Worm (Caenorhabditis elegans) whole organism, dauer: Measurements from ENCODE around the gene C46A5.6.

Source experiments
- unc-62 ChIP-seq: sonication (generic microtip); optimal IDR thresholded peaks from 2 replicates; lab custom pipeline; 2017; ENCODE audit warnings: missing biosample characterization, missing genetic modification reagents, missing genetic modification characterization

Gene C46A5.6

ce11 chrIV:7763748-7764147 is at the start of gene C46A5.6, which contains the start of gene C46A5.1:
Gene C46A5.6, minus strand, starts transcription at chrIV:7763848.
Gene C46A5.1, plus strand, starts transcription at chrIV:7763931.
- no peak for TF ChIP-seq unc-62

DNA sequence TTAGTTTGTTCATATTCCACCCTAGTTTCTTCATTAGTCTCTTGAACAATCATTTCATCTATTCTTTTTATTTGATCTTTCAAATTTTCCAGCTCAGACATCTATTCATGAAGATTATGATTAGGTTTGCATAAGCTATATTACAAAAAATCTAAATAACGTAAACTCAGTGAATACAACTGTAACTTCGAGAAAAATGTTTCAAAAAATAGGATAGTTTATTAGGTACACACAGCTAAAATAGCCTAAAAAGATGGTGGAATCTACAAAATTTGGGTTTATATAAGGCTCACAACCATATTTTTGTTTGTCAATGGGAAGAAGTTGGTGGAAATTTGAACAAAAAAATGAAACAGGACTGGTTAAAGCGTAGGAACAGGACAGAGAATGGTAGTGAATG is 49.1 kb upstream of the C46A5.6 start, which contains the start of gene zgpa-1:
TSS of gene zgpa-1 (minus strand) at position 101 of the 400 bp plus-strand sequence.
- no peak for TF ChIP-seq unc-62

ce11 chrIV:7808583-7808982 is 44.9 kb upstream of the C46A5.6 start, which contains the start of gene C33H5.1:
Gene C33H5.1, plus strand, starts transcription at chrIV:7808912.
- TF ChIP-seq unc-62 = no peak

DNA sequence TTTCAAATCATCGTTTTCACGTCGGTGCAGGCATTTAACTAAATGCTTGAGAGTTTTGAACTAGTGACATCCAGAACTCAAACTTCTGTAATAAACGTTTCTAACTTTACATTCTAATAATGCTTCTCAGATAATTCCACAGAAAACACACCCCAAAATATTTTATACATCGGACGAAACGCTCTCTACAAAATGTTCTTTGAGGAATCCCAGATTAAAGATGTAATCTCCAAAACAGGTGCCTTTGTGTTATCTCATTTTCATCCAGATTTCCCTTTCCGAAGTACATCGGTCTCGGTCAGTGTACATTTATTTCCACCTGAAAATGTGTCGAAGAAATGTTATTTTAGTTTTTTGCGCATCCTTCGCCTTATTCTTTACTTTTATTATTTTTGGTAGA is 41.1 kb upstream of the C46A5.6 start, which contains the start of gene C33H5.2:
TSS of gene C33H5.2 (plus strand) at position 301 of the 400 bp plus-strand sequence.
- no peak for TF ChIP-seq unc-62

DNA sequence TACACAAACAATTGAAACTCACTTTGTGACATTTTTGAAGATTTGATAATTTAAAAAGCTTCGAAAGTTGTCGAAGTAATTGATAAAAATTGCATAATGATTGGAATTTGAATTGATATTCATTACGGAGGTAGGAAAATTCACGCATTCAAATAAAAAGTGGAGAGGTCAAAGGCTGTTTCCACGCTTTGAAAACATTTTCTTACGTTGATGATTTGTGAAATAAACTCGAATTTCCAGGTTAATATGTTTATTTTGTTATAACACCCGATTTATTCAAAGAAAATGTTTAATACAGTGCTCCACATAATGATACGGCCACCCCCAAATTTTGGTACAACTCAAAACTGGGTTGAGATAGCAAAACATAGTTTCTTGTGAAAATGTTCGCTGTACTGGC is 39.6 kb upstream of the C46A5.6 start, which contains the start of gene C33H5.16:
TSS of gene C33H5.16 (minus strand) at position 101 of the 400 bp plus-strand sequence.
- no peak for TF ChIP-seq unc-62

- no peak for TF ChIP-seq unc-62
These were observed 36.7 kb upstream of the C46A5.6 start for ce11 chrIV:7800338-7800737.

DNA sequence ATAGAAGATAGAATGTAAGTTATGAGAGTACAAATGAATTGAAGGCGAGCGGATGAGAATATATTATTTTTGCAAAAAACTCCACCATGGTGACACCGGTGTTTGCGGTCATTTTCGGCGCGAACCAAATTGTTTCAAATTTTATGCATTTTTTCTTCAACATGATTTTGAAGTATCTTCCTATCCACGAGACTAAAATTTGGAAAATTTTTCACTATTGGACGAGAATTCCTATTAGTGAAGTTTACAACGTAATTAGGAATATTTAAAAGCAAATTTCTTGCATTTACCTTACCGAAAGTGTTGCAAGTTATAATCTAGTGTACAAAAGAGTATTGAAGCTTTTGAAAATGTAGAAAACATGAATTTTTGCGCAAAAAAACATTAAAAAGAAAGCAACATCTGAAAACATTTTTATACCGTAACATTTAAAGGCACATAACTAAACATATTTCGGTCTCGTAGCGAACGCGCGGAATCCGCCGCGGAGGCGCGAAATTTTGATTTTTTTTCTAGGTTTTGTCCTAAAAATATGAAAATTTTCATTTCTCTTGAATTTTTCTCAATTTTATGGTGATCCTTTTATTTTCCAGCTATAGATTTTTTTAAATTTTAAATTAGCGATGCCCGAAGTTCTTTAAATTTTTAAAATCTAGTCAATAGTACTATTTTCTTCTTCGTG is 32.9 kb upstream of the C46A5.6 start, which contains the start of gene sgo-1:
TSS of gene sgo-1 (minus strand) at position 51 of the 682 bp plus-strand sequence.
- no peak for TF ChIP-seq unc-62

DNA sequence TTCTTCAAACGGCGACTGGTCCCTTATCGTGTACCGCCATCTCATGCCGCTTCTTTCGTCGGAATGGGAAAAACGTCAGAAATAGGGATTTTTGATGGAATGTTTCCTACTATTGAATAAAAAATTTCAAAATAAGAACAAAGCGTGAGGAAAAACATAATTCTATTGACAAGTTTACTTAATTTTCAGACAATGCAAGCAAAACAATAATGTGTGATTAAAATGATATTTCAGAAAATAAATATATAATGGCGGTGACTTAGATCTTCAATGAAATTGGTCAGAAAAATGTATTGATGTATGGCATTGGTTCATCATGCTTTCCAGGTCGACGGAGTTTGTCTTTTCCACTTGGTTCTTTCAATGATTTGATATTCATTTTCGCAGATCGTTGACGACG is 31.1 kb upstream of the C46A5.6 start, which contains the start of gene ntp-1:
TSS of gene ntp-1 (minus strand) at position 101 of the 400 bp plus-strand sequence.
- TF ChIP-seq unc-62 = no peak

ce11 chrIV:7791821-7792446 is 28.3 kb upstream of the C46A5.6 start, which contains the start of gene C33H5.13:
Gene C33H5.13, minus strand, starts transcription at chrIV:7792263.
- no peak for TF ChIP-seq unc-62

ce11 chrIV:7790801-7791588 is 27.3 kb upstream of the C46A5.6 start, which contains the start of gene rsp-6:
Gene rsp-6, minus strand, starts transcription at chrIV:7791229.
- TF ChIP-seq unc-62 = no peak

ce11 chrIV:7790151-7790691 is 26.6 kb upstream of the C46A5.6 start:
- no peak for TF ChIP-seq unc-62

ce11 chrIV:7789521-7789949 is 25.9 kb upstream of the C46A5.6 start, which contains the start of gene imp-3:
Gene imp-3, minus strand, starts transcription at chrIV:7789613.
- no peak for TF ChIP-seq unc-62

DNA sequence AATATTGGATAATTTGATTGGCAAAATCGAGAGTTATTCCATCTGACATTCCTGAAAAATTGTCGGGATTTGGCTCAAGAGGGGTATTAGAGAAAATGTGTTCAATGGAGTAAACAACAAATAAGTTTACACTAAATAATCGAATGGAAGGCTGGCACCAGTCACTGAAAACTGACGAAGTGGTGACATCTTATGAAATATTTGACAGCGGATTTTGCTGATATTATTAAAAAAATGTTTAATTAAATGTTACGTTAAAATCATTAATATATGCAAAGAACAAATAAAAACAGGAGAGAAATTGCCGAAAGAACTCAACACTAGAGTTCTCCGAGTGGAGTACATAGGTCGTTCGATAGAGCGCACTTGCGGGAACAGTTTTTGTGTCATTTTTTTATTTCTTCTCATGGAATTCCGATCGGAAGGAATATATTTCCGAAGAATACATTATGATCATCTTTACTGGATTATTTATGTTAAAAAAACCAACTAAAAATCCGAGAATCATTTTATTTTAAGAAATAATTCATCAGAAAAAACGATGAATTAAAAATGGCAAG is 21.9 kb upstream of the C46A5.6 start, which contains the start of gene tag-322:
TSS of gene tag-322 (minus strand) at position 51 of the 560 bp plus-strand sequence.
- TF ChIP-seq unc-62 = no peak

ce11 chrIV:7783801-7784411 is 20.3 kb upstream of the C46A5.6 start, which contains the start of gene tag-321:
Gene tag-321, minus strand, starts transcription at chrIV:7783851.
- TF ChIP-seq unc-62 = no peak

- no peak for TF ChIP-seq unc-62
These were observed 18.6 kb upstream of the C46A5.6 start, which contains the start of gene sec-10 for ce11 chrIV:7782292-7782691. Gene sec-10, minus strand, starts transcription at chrIV:7782499.
